Fruit fly (Drosophila melanogaster) whole organism, embryonic: Measurements from ENCODE around the gene Indy-2.

Experiments
- CG13123 ChIP-seq: fragments of 200-800 bp; sonication (Bioruptor generic); optimal IDR thresholded peaks from 2 replicates; lab custom pipeline; 2016; ENCODE audit warnings: missing biosample characterization, missing genetic modification characterization
- CG13624 ChIP-seq: fragments of 200-800 bp; sonication (Bioruptor generic); optimal IDR thresholded peaks from 2 replicates; lab custom pipeline; 2016; ENCODE audit warnings: missing biosample characterization, missing genetic modification characterization
- CG15601 ChIP-seq: fragments of 200-800 bp; sonication (Bioruptor generic); optimal IDR thresholded peaks from 3 replicates; lab custom pipeline; 2019; ENCODE audit warnings: missing biosample characterization, mild to moderate bottlenecking, missing genetic modification characterization, moderate library complexity
- CG18476 ChIP-seq: fragments of 200-800 bp; sonication (Bioruptor generic); optimal IDR thresholded peaks from 2 replicates; lab custom pipeline; 2016; ENCODE audit warnings: missing biosample characterization, mild to moderate bottlenecking, missing genetic modification characterization
- CG2129 ChIP-seq: fragments of 200-800 bp; sonication (Bioruptor generic); IDR thresholded peaks from 2 replicates; pipeline ENCODE4 v1.3.6; 2022; ENCODE audit warnings: missing biosample characterization, missing genetic modification characterization; ENCODE audit not compliant: partially characterized antibody
- CG3065 ChIP-seq: fragments of 200-800 bp; sonication (Bioruptor generic); optimal IDR thresholded peaks from 2 replicates; lab custom pipeline; 2016; ENCODE audit warnings: missing biosample characterization, missing genetic modification characterization
- CG32532 ChIP-seq: fragments of 200-800 bp; sonication (Bioruptor generic); IDR thresholded peaks from 2 replicates; pipeline ENCODE4 v1.3.6; 2022; ENCODE audit warnings: missing biosample characterization, missing genetic modification characterization
- CG3726 ChIP-seq: fragments of 200-800 bp; sonication (Bioruptor generic); IDR thresholded peaks from 3 replicates; pipeline ENCODE4, ENCODE4 v1.3.6; 2022; ENCODE audit warnings: missing biosample characterization, missing genetic modification characterization
- CG6654 ChIP-seq: fragments of 200-800 bp; sonication (Bioruptor generic); optimal IDR thresholded peaks from 2 replicates; lab custom pipeline; 2017; ENCODE audit warnings: missing biosample characterization, mild to moderate bottlenecking, missing genetic modification characterization
- D19B ChIP-seq: fragments of 200-800 bp; sonication (Bioruptor generic); optimal IDR thresholded peaks from 2 replicates; lab custom pipeline; 2017; ENCODE audit warnings: missing biosample characterization, mild to moderate bottlenecking, missing genetic modification characterization
- Dbx ChIP-seq: fragments of 200-800 bp; sonication (Bioruptor generic); IDR thresholded peaks from 3 replicates; pipeline ENCODE4 v1.3.6; 2022; ENCODE audit warnings: missing biosample characterization, missing genetic modification characterization
- Dfd ChIP-seq, 2 experiments: fragments of >200 bp; optimal IDR thresholded peaks; 2 replicates each; lab custom pipeline; 2017; ENCODE audit warnings: missing biosample characterization in 2 of 2, missing genetic modification characterization in 2 of 2
- Dip3 ChIP-seq: fragments of 200-800 bp; sonication (Bioruptor generic); optimal IDR thresholded peaks from 3 replicates; lab custom pipeline; 2016; ENCODE audit warnings: missing biosample characterization, missing genetic modification characterization
- Dll ChIP-seq: fragments of 200-800 bp; sonication (Bioruptor generic); IDR thresholded peaks from 4 replicates; pipeline ENCODE4 v1.3.6; 2022; ENCODE audit warnings: missing biosample characterization, missing genetic modification characterization; ENCODE audit not compliant: partially characterized antibody
- Drgx ChIP-seq: fragments of 200-800 bp; sonication (Bioruptor generic); IDR thresholded peaks from 2 replicates; pipeline ENCODE4 v1.3.6; 2022; ENCODE audit warnings: missing biosample characterization, missing genetic modification characterization
- Gug ChIP-seq: fragments of 200-800 bp; sonication (Bioruptor generic); IDR thresholded peaks from 4 replicates; pipeline ENCODE4 v1.3.6; 2022; ENCODE audit warnings: missing biosample characterization, missing genetic modification characterization
- H15 ChIP-seq: fragments of 200-800 bp; sonication (Bioruptor generic); IDR thresholded peaks from 3 replicates; pipeline ENCODE4 v1.3.6; 2022; ENCODE audit warnings: missing biosample characterization, missing genetic modification characterization
- HHEX ChIP-seq: fragments of 200-800 bp; sonication (Bioruptor generic); optimal IDR thresholded peaks from 3 replicates; lab custom pipeline; 2017; ENCODE audit warnings: missing biosample characterization, mild to moderate bottlenecking, missing genetic modification characterization, missing genetic modification reagents
- HLH4C ChIP-seq: fragments of 200-800 bp; sonication (Bioruptor generic); IDR thresholded peaks from 3 replicates; pipeline ENCODE4 v1.3.6; 2022; ENCODE audit warnings: missing biosample characterization, missing genetic modification characterization; ENCODE audit not compliant: partially characterized antibody
- Hr78 ChIP-seq, 2 experiments: fragments of 200-800 bp in 1 of 2; fragments of >200 bp in 1 of 2; sonication (Bioruptor generic) in 1 of 2; optimal IDR thresholded peaks; 2 replicates each; lab custom pipeline; 2017 to 2019; ENCODE audit warnings: missing biosample characterization in 2 of 2, missing genetic modification characterization in 2 of 2, mild to moderate bottlenecking in 1 of 2, moderate library complexity in 1 of 2
- Jarid2 ChIP-seq: fragments of 200-800 bp; sonication (Bioruptor generic); optimal IDR thresholded peaks from 3 replicates; lab custom pipeline; 2017; ENCODE audit warnings: mild to moderate bottlenecking, missing biosample characterization, missing genetic modification reagents, missing genetic modification characterization
- Lhr ChIP-seq: fragments of 200-800 bp; sonication (Bioruptor generic); optimal IDR thresholded peaks from 3 replicates; lab custom pipeline; 2017; ENCODE audit warnings: mild to moderate bottlenecking, missing biosample characterization, missing genetic modification reagents, missing genetic modification characterization
- MTF-1 ChIP-seq: fragments of 200-800 bp; sonication (Bioruptor generic); optimal IDR thresholded peaks from 2 replicates; lab custom pipeline; 2018; ENCODE audit warnings: missing biosample characterization, mild to moderate bottlenecking, missing genetic modification characterization, borderline replicate concordance
- Mrtf ChIP-seq: fragments of 200-800 bp; sonication (Bioruptor generic); IDR thresholded peaks from 3 replicates; pipeline ENCODE4 v1.3.6; 2022; ENCODE audit warnings: missing biosample characterization, missing genetic modification characterization
- NK7.1 ChIP-seq: fragments of 200-800 bp; sonication (Bioruptor generic); optimal IDR thresholded peaks from 3 replicates; lab custom pipeline; 2016; ENCODE audit warnings: missing biosample characterization, missing genetic modification characterization
- PHDP ChIP-seq: fragments of 200-800 bp; sonication (Bioruptor generic); optimal IDR thresholded peaks from 3 replicates; lab custom pipeline; 2018; ENCODE audit warnings: missing biosample characterization, mild to moderate bottlenecking, missing genetic modification characterization, moderate library complexity
- Trl ChIP-seq, 3 experiments: fragments of >200 bp in 2 of 3; fragments of 200-800 bp in 1 of 3; sonication (Bioruptor generic) in 1 of 3; optimal IDR thresholded peaks; 2 replicates in 1 of 3; 3 replicates in 2 of 3; lab custom pipeline; 2016 to 2017; ENCODE audit warnings: missing biosample characterization in 1 of 3, missing genetic modification characterization in 1 of 3
- Vsx1 ChIP-seq: fragments of 200-800 bp; sonication (Bioruptor generic); optimal IDR thresholded peaks from 2 replicates; lab custom pipeline; 2017; ENCODE audit warnings: missing biosample characterization, mild to moderate bottlenecking, missing genetic modification characterization, missing genetic modification reagents
- abd-A ChIP-seq: fragments of 200-800 bp; sonication (Bioruptor generic); optimal IDR thresholded peaks from 3 replicates; lab custom pipeline; 2019; ENCODE audit warnings: missing biosample characterization, mild to moderate bottlenecking, missing genetic modification characterization, moderate library complexity
- ato ChIP-seq: fragments of 200-800 bp; sonication (Bioruptor generic); IDR thresholded peaks from 2 replicates; pipeline ENCODE4 v1.3.6; 2022; ENCODE audit warnings: missing biosample characterization, missing genetic modification characterization; ENCODE audit not compliant: partially characterized antibody
- chinmo ChIP-seq: fragments of 200-800 bp; sonication (Bioruptor generic); IDR thresholded peaks from 4 replicates; pipeline ENCODE4 v1.3.6; 2022; ENCODE audit warnings: missing biosample characterization, missing genetic modification characterization; ENCODE audit not compliant: partially characterized antibody
- crc ChIP-seq: fragments of 200-800 bp; sonication (Bioruptor generic); optimal IDR thresholded peaks from 2 replicates; lab custom pipeline; 2016; ENCODE audit warnings: missing biosample characterization, missing genetic modification characterization
- crp ChIP-seq, 2 experiments: fragments of 200-800 bp; sonication (Bioruptor generic); optimal IDR thresholded peaks; 2 replicates in 1 of 2; 3 replicates in 1 of 2; lab custom pipeline; 2017; ENCODE audit warnings: missing biosample characterization in 2 of 2, missing genetic modification characterization in 2 of 2, mild to moderate bottlenecking in 1 of 2, moderate library complexity in 1 of 2
- disco-r ChIP-seq: fragments of 200-800 bp; sonication (Bioruptor generic); optimal IDR thresholded peaks from 2 replicates; lab custom pipeline; 2016; ENCODE audit warnings: missing biosample characterization, missing genetic modification characterization
- dpn ChIP-seq, 2 experiments: fragments of 200-800 bp; sonication (Bioruptor generic); optimal IDR thresholded peaks; 3 replicates each; lab custom pipeline; 2016; ENCODE audit warnings: missing biosample characterization in 2 of 2, missing genetic modification characterization in 2 of 2
- fd3F ChIP-seq: fragments of 200-800 bp; sonication (Bioruptor generic); optimal IDR thresholded peaks from 2 replicates; lab custom pipeline; 2018; ENCODE audit warnings: missing biosample characterization, mild to moderate bottlenecking, missing genetic modification characterization, moderate library complexity
- fd64A ChIP-seq: fragments of 200-800 bp; sonication (Bioruptor generic); optimal IDR thresholded peaks from 3 replicates; lab custom pipeline; 2018; ENCODE audit warnings: missing biosample characterization, mild to moderate bottlenecking, missing genetic modification characterization
- fu2 ChIP-seq: fragments of 200-800 bp; sonication (Bioruptor generic); optimal IDR thresholded peaks from 2 replicates; lab custom pipeline; 2016; ENCODE audit warnings: missing biosample characterization, missing genetic modification characterization
- hth ChIP-seq: fragments of >200 bp; optimal IDR thresholded peaks from 2 replicates; lab custom pipeline; 2017; ENCODE audit warnings: inconsistent platforms
- insv ChIP-seq, 2 experiments: fragments of 200-800 bp; sonication (Bioruptor generic); optimal IDR thresholded peaks; 3 replicates each; lab custom pipeline; 2016 to 2018; ENCODE audit warnings: missing biosample characterization in 2 of 2, missing genetic modification characterization in 2 of 2
- kay ChIP-seq: fragments of 200-800 bp; sonication (Bioruptor generic); optimal IDR thresholded peaks from 2 replicates; lab custom pipeline; 2016; ENCODE audit warnings: missing biosample characterization, missing genetic modification characterization
- mirr ChIP-seq: fragments of 200-800 bp; sonication (Bioruptor generic); optimal IDR thresholded peaks from 3 replicates; lab custom pipeline; 2018; ENCODE audit warnings: missing biosample characterization, mild to moderate bottlenecking, missing genetic modification characterization
- nerfin-1 ChIP-seq: fragments of 200-800 bp; sonication (Bioruptor generic); optimal IDR thresholded peaks from 3 replicates; lab custom pipeline; 2019; ENCODE audit warnings: missing biosample characterization, mild to moderate bottlenecking, missing genetic modification characterization, moderate library complexity
- odd ChIP-seq: fragments of 200-800 bp; sonication (Bioruptor generic); optimal IDR thresholded peaks from 2 replicates; lab custom pipeline; 2017; ENCODE audit warnings: missing biosample characterization, mild to moderate bottlenecking, missing genetic modification characterization
- p53 ChIP-seq: fragments of 200-800 bp; sonication (Bioruptor generic); optimal IDR thresholded peaks from 2 replicates; lab custom pipeline; 2016; ENCODE audit warnings: missing biosample characterization, missing genetic modification characterization
- prd ChIP-seq, 3 experiments: fragments of >200 bp in 2 of 3; fragments of 200-800 bp in 1 of 3; sonication (Bioruptor generic) in 1 of 3; optimal IDR thresholded peaks in 2 of 3; IDR thresholded peaks in 1 of 3; 2 replicates in 2 of 3; 3 replicates in 1 of 3; pipeline versions ENCODE4 v1.3.6 to Lab custom; 2017 to 2022; ENCODE audit warnings: missing biosample characterization in 1 of 3, missing genetic modification characterization in 1 of 3
- toy ChIP-seq: fragments of 200-800 bp; sonication (Bioruptor generic); IDR thresholded peaks from 2 replicates; pipeline ENCODE4 v1.3.6; 2022; ENCODE audit warnings: missing biosample characterization, missing genetic modification characterization
- tx ChIP-seq: fragments of 200-800 bp; sonication (Bioruptor generic); optimal IDR thresholded peaks from 2 replicates; lab custom pipeline; 2016; ENCODE audit warnings: missing biosample characterization, missing genetic modification characterization

Indy-2 gene

dm6 chr3R:20035887-20036286, 6.7 kb upstream of the Indy-2 start, which contains the start of gene Regnase-1 (continued):
- TF ChIP-seq kay (peak; percentile 59), fd3F (GFP tag; lab: Kevin White, UChicago) (peak; percentile 87), CG15601 (tag; lab: Kevin White, UChicago) (peak; percentile 90), HHEX (GFP tag; lab: Kevin White, UChicago) (peak; percentile 96), insv (GFP tag; optimal IDR thresholded peaks at IDR 0.05; lab: Kevin White, UChicago) (peak in 1 of 2 experiments; percentile 81), Dll (GFP tag; lab: Robert Waterston, UW) (peak; percentile 95), prd (optimal IDR thresholded peaks at IDR 0.05; lab: Kevin White, UChicago) (no peak), prd (GFP tag; IDR thresholded peaks at IDR 0.05; lab: Robert Waterston, UW) (peak; percentile 62; the same call in 2 of the 3 replicates), chinmo (GFP tag; lab: Robert Waterston, UW) (peak; percentile 95), D19B (GFP tag; lab: Kevin White, UChicago) (peak; percentile 75), mirr (GFP tag; lab: Kevin White, UChicago) (peak; percentile 97), Hr78 (GFP tag; optimal IDR thresholded peaks at IDR 0.05; lab: Kevin White, UChicago) (no peak), HLH4C (GFP tag; lab: Robert Waterston, UW) (peak; percentile 93), CG3065 (GFP tag; lab: Kevin White, UChicago) (peak; percentile 87), crc (peak; percentile 86), fd64A (peak; percentile 94), crp (GFP tag; optimal IDR thresholded peaks at IDR 0.05; lab: Kevin White, UChicago) (peak in 1 of 2 experiments; percentile 63), Dbx (GFP tag; lab: Robert Waterston, UW) (peak; percentile 92), Dip3 (GFP tag; lab: Kevin White, UChicago) (peak; percentile 60), Drgx (GFP tag; lab: Robert Waterston, UW) (peak; percentile 66), ato (GFP tag; lab: Robert Waterston, UW) (peak; percentile 96), Lhr (peak; percentile 88), Mrtf (GFP tag; lab: Robert Waterston, UW) (peak; percentile 71; the same call in 2 of the 3 replicates), Trl (optimal IDR thresholded peaks at IDR 0.05; lab: Kevin White, UChicago) (no peak), Trl (GFP tag; optimal IDR thresholded peaks at IDR 0.05; lab: Kevin White, UChicago) (peak; percentile 91), toy (GFP tag; lab: Robert Waterston, UW) (peak; percentile 71), Gug (GFP tag; lab: Robert Waterston, UW) (peak; percentile 68; the same call in 3 of the 4 replicates), CG13624 (GFP tag; lab: Kevin White, UChicago) (peak; percentile 94), CG32532 (GFP tag; lab: Robert Waterston, UW) (peak; percentile 93), Vsx1 (GFP tag; lab: Kevin White, UChicago) (peak; percentile 95), CG13123 (GFP tag; lab: Kevin White, UChicago) (peak; percentile 83), H15 (peak; percentile 88), tx (GFP tag; lab: Kevin White, UChicago) (peak; percentile 72), CG18476 (peak; percentile 64), CG3726 (GFP tag; lab: Robert Waterston, UW) (peak; percentile 77; the same call in 1 of the 3 replicates), PHDP (tag; lab: Kevin White, UChicago) (peak; percentile 95), abd-A (tag; lab: Kevin White, UChicago) (no peak), dpn (GFP tag; optimal IDR thresholded peaks at IDR 0.05; lab: Kevin White, UChicago) (peak; percentile 83 to 92), MTF-1 (GFP tag; lab: Kevin White, UChicago) (peak; percentile 97), hth (lab: Kevin White, UChicago) (no peak), NK7.1 (peak; percentile 84), Jarid2 (GFP tag; lab: Kevin White, UChicago) (peak; percentile 78), odd (GFP tag; lab: Kevin White, UChicago) (peak; percentile 95), fu2 (GFP tag; lab: Kevin White, UChicago) (peak; percentile 88), nerfin-1 (tag; lab: Kevin White, UChicago) (peak; percentile 89), CG6654 (GFP tag; lab: Kevin White, UChicago) (peak; percentile 75), CG2129 (GFP tag; lab: Robert Waterston, UW) (peak; percentile 88), disco-r (peak; percentile 89), Dfd (GFP tag; optimal IDR thresholded peaks at IDR 0.05; lab: Kevin White, UChicago) (no peak), p53 (GFP tag; lab: Kevin White, UChicago) (peak; percentile 91)
